Worm (Caenorhabditis elegans) whole organism, late embryonic: ENCODE results near the gene twk-7.

Experiments used
- C08G9.2 ChIP-seq: sonication (generic microtip); optimal IDR thresholded peaks from 2 replicates; lab custom pipeline; 2016; ENCODE audit warnings: mild to moderate bottlenecking, missing genetic modification characterization, moderate library complexity, missing compliant biosample characterization
- C38D4.7 ChIP-seq: fragments of 200-800 bp; sonication (Bioruptor generic); optimal IDR thresholded peaks from 2 replicates; lab custom pipeline; 2018; ENCODE audit warnings: mild to moderate bottlenecking, missing genetic modification characterization, moderate library complexity, missing compliant biosample characterization
- F13H6.1 ChIP-seq: sonication (generic microtip); optimal IDR thresholded peaks from 2 replicates; lab custom pipeline; 2016; ENCODE audit warnings: missing genetic modification characterization, missing compliant biosample characterization
- K09A11.1 ChIP-seq: sonication (generic microtip); optimal IDR thresholded peaks from 2 replicates; lab custom pipeline; 2017; ENCODE audit warnings: antibody characterized with exemption, mild to moderate bottlenecking, missing genetic modification characterization, missing compliant biosample characterization; ENCODE audit not compliant: insufficient read depth
- T23F11.4 ChIP-seq: fragments of 200-800 bp; sonication (Bioruptor generic); optimal IDR thresholded peaks from 2 replicates; lab custom pipeline; 2018; ENCODE audit warnings: mild to moderate bottlenecking, missing genetic modification characterization, missing compliant biosample characterization
- Y22D7AL.16 ChIP-seq: sonication (generic microtip); optimal IDR thresholded peaks from 2 replicates; lab custom pipeline; 2016; ENCODE audit warnings: missing genetic modification characterization, missing compliant biosample characterization
- ahr-1 ChIP-seq: sonication (generic microtip); optimal IDR thresholded peaks from 2 replicates; lab custom pipeline; 2016; ENCODE audit warnings: missing genetic modification characterization, missing compliant biosample characterization
- ama-1 ChIP-seq: fragments of 150-350 bp; optimal IDR thresholded peaks from 2 replicates; lab custom pipeline; 2014
- ceh-2 ChIP-seq: sonication (generic microtip); optimal IDR thresholded peaks from 2 replicates; lab custom pipeline; 2016; ENCODE audit warnings: missing genotype, missing genetic modification characterization, missing compliant biosample characterization
- ceh-30 ChIP-seq: fragments of 150-350 bp; optimal IDR thresholded peaks from 2 replicates; lab custom pipeline; 2014; ENCODE audit warnings: missing biosample characterization, missing genetic modification characterization
- ceh-31 ChIP-seq: sonication (generic microtip); optimal IDR thresholded peaks from 2 replicates; lab custom pipeline; 2016; ENCODE audit warnings: missing genetic modification characterization, missing compliant biosample characterization
- ceh-45 ChIP-seq: fragments of 200-800 bp; sonication (Bioruptor generic); IDR thresholded peaks from 2 replicates; pipeline ENCODE4 v1.3.6; 2022; ENCODE audit warnings: missing genetic modification reagents, missing genetic modification characterization, missing compliant biosample characterization
- dmd-4 ChIP-seq: sonication (generic microtip); optimal IDR thresholded peaks from 2 replicates; lab custom pipeline; 2016; ENCODE audit warnings: borderline replicate concordance, missing genetic modification characterization, missing compliant biosample characterization
- dve-1 ChIP-seq: sonication (generic microtip); optimal IDR thresholded peaks from 2 replicates; lab custom pipeline; 2017; ENCODE audit warnings: antibody characterized with exemption, mild to moderate bottlenecking, missing genetic modification characterization, missing compliant biosample characterization
- elt-2 ChIP-seq: sonication (generic microtip); optimal IDR thresholded peaks from 2 replicates; lab custom pipeline; 2016; ENCODE audit warnings: missing genetic modification reagents, missing genetic modification characterization, missing compliant biosample characterization
- elt-4 ChIP-seq: sonication (generic microtip); optimal IDR thresholded peaks from 2 replicates; lab custom pipeline; 2016; ENCODE audit warnings: missing genetic modification characterization, missing compliant biosample characterization
- ets-4 ChIP-seq: sonication (generic microtip); optimal IDR thresholded peaks from 2 replicates; lab custom pipeline; 2016; ENCODE audit warnings: missing genetic modification characterization, missing compliant biosample characterization
- fax-1 ChIP-seq: sonication (generic microtip); optimal IDR thresholded peaks from 2 replicates; lab custom pipeline; 2016; ENCODE audit warnings: missing genotype, missing genetic modification characterization, missing compliant biosample characterization
- fkh-10 ChIP-seq: fragments of 150-350 bp; optimal IDR thresholded peaks from 2 replicates; lab custom pipeline; 2014; ENCODE audit warnings: missing biosample characterization, missing genetic modification reagents, missing genetic modification characterization
- hlh-15 ChIP-seq: sonication (generic microtip); optimal IDR thresholded peaks from 2 replicates; lab custom pipeline; 2016; ENCODE audit warnings: missing genetic modification characterization, missing compliant biosample characterization
- hlh-8 ChIP-seq: sonication (generic microtip); optimal IDR thresholded peaks from 2 replicates; lab custom pipeline; 2016; ENCODE audit warnings: missing genotype, missing genetic modification characterization, missing compliant biosample characterization
- madf-2 ChIP-seq: sonication (generic microtip); optimal IDR thresholded peaks from 2 replicates; lab custom pipeline; 2017; ENCODE audit warnings: missing genetic modification characterization, missing compliant biosample characterization
- mec-3 ChIP-seq: sonication (generic microtip); optimal IDR thresholded peaks from 2 replicates; lab custom pipeline; 2016; ENCODE audit warnings: borderline replicate concordance, missing genetic modification characterization, missing compliant biosample characterization
- nfya-1 ChIP-seq: sonication (generic microtip); optimal IDR thresholded peaks from 2 replicates; lab custom pipeline; 2017; ENCODE audit warnings: missing genetic modification characterization, mild to moderate bottlenecking, missing compliant biosample characterization, antibody characterized with exemption, moderate library complexity
- nhr-232 ChIP-seq: sonication (generic microtip); optimal IDR thresholded peaks from 2 replicates; lab custom pipeline; 2016; ENCODE audit warnings: missing genetic modification characterization, missing compliant biosample characterization
- pat-9 ChIP-seq: fragments of 200-800 bp; sonication (Bioruptor generic); optimal IDR thresholded peaks from 2 replicates; lab custom pipeline; 2018; ENCODE audit warnings: mild to moderate bottlenecking, missing genetic modification characterization, moderate library complexity, missing compliant biosample characterization
- pax-1 ChIP-seq: fragments of 150-350 bp; optimal IDR thresholded peaks from 2 replicates; lab custom pipeline; 2014; ENCODE audit warnings: missing biosample characterization, missing genetic modification characterization
- pha-2 ChIP-seq: sonication (generic microtip); optimal IDR thresholded peaks from 2 replicates; lab custom pipeline; 2017; ENCODE audit warnings: mild to moderate bottlenecking, missing genetic modification characterization, missing compliant biosample characterization
- pha-4 ChIP-seq: fragments of 150-350 bp; optimal IDR thresholded peaks from 2 replicates; lab custom pipeline; 2018; ENCODE audit warnings: missing biosample characterization, missing genetic modification reagents, missing genetic modification characterization
- rnt-1 ChIP-seq: sonication (generic microtip); optimal IDR thresholded peaks from 2 replicates; lab custom pipeline; 2016; ENCODE audit warnings: missing genetic modification characterization, missing compliant biosample characterization
- sdc-2 ChIP-seq: sonication (generic microtip); optimal IDR thresholded peaks from 2 replicates; lab custom pipeline; 2016; ENCODE audit warnings: missing genotype, missing genetic modification characterization, missing compliant biosample characterization
- sox-2 ChIP-seq: fragments of 200-800 bp; sonication (Bioruptor generic); IDR thresholded peaks from 2 replicates; pipeline ENCODE4 v1.3.6; 2022; ENCODE audit warnings: missing genetic modification reagents, missing genetic modification characterization, missing compliant biosample characterization
- sox-4 ChIP-seq: sonication (generic microtip); optimal IDR thresholded peaks from 2 replicates; lab custom pipeline; 2017; ENCODE audit warnings: mild to moderate bottlenecking, missing genetic modification characterization, inconsistent platforms, missing compliant biosample characterization
- tbx-2 ChIP-seq: sonication (generic microtip); optimal IDR thresholded peaks from 2 replicates; lab custom pipeline; 2016; ENCODE audit warnings: missing genetic modification characterization, missing compliant biosample characterization
- tbx-7 ChIP-seq: sonication (generic microtip); optimal IDR thresholded peaks from 2 replicates; lab custom pipeline; 2016; ENCODE audit warnings: missing genotype, missing genetic modification characterization, missing compliant biosample characterization
- ttx-3 ChIP-seq: sonication (generic microtip); optimal IDR thresholded peaks from 2 replicates; lab custom pipeline; 2016; ENCODE audit warnings: missing genetic modification reagents, missing genetic modification characterization, missing compliant biosample characterization
- unc-55 ChIP-seq: sonication (generic microtip); optimal IDR thresholded peaks from 2 replicates; lab custom pipeline; 2017; ENCODE audit warnings: missing biosample characterization, missing genetic modification reagents, missing genetic modification characterization
- unc-86 ChIP-seq: sonication (generic microtip); optimal IDR thresholded peaks from 2 replicates; lab custom pipeline; 2016; ENCODE audit warnings: missing genetic modification characterization, missing compliant biosample characterization
- zip-5 ChIP-seq: sonication (generic microtip); optimal IDR thresholded peaks from 2 replicates; lab custom pipeline; 2016; ENCODE audit warnings: missing genetic modification characterization, missing compliant biosample characterization
- ztf-16 ChIP-seq: sonication (generic microtip); optimal IDR thresholded peaks from 2 replicates; lab custom pipeline; 2017; ENCODE audit warnings: missing genetic modification characterization, missing compliant biosample characterization

twk-7 gene

ce11 chrIII:8688438-8688946 is 45.0 kb upstream of the twk-7 start, which contains the start of gene hadb-1:
Gene hadb-1 (minus strand): TSS chrIII:8688488.
- TF ChIP-seq unc-55 (GFP tag; lab: Kevin White, UChicago) (peak; percentile 22), zip-5 (no peak), elt-2 (tag; lab: Kevin White, UChicago) (peak; percentile 47)
- TF ChIP-seq, all 69 proteins: peak for 2

- TF ChIP-seq ama-1 (lab: Kevin White, UChicago) (peak; percentile 10), ahr-1 (no peak)
- TF ChIP-seq, all 69 proteins: peak for 1
Observed at ce11 chrIII:8685590-8686240, 42.2 kb upstream of the twk-7 start.

- TF ChIP-seq unc-55 (GFP tag; lab: Kevin White, UChicago) (peak; percentile 83), pat-9 (tag; lab: Kevin White, UChicago) (peak; percentile 17), pha-4 (tag; lab: Kevin White, UChicago) (no peak)
Observed at ce11 chrIII:8684421-8684820, 40.9 kb upstream of the twk-7 start, which contains the start of gene anmt-1. Gene anmt-1 (plus strand): TSS chrIII:8684808.

- TF ChIP-seq unc-55 (GFP tag; lab: Kevin White, UChicago) (no peak), fax-1 (no peak), ttx-3 (no peak), rnt-1 (no peak), ceh-31 (tag; lab: Kevin White, UChicago) (peak; percentile 49), nfya-1 (tag; lab: Kevin White, UChicago) (no peak), tbx-2 (peak; percentile 6), T23F11.4 (no peak), pat-9 (tag; lab: Kevin White, UChicago) (no peak), elt-4 (tag; lab: Kevin White, UChicago) (no peak), ceh-30 (no peak), K09A11.1 (tag; lab: Kevin White, UChicago) (no peak), hlh-8 (tag; lab: Kevin White, UChicago) (no peak), dmd-4 (no peak), C38D4.7 (no peak), C08G9.2 (tag; lab: Kevin White, UChicago) (peak; percentile 68), mec-3 (tag; lab: Kevin White, UChicago) (no peak), ztf-16 (tag; lab: Kevin White, UChicago) (no peak), fkh-10 (no peak), tbx-7 (tag; lab: Kevin White, UChicago) (peak; percentile 4), pha-2 (tag; lab: Kevin White, UChicago) (no peak), F13H6.1 (tag; lab: Kevin White, UChicago) (no peak), ets-4 (peak; percentile 29), hlh-15 (tag; lab: Kevin White, UChicago) (no peak), ceh-2 (tag; lab: Kevin White, UChicago) (peak; percentile 53), sdc-2 (tag; lab: Kevin White, UChicago) (no peak), sox-2 (GFP tag; lab: Robert Waterston, UW) (no peak), unc-86 (tag; lab: Kevin White, UChicago) (no peak), elt-2 (tag; lab: Kevin White, UChicago) (peak; percentile 18)
Observed at ce11 chrIII:8683679-8684263, 40.2 kb upstream of the twk-7 start, which contains the start of gene fli-1. Gene fli-1 (minus strand): TSS chrIII:8683736.

- TF ChIP-seq dve-1 (tag; lab: Kevin White, UChicago) (peak; percentile 87), unc-86 (tag; lab: Kevin White, UChicago) (peak; percentile 93), hlh-15 (tag; lab: Kevin White, UChicago) (peak; percentile 92), Y22D7AL.16 (tag; lab: Kevin White, UChicago) (peak; percentile 90), ztf-16 (tag; lab: Kevin White, UChicago) (peak; percentile 93), elt-2 (tag; lab: Kevin White, UChicago) (peak; percentile 96), zip-5 (peak; percentile 88), sox-2 (GFP tag; lab: Robert Waterston, UW) (peak; percentile 86), sox-4 (tag; lab: Kevin White, UChicago) (peak; percentile 95), nhr-232 (tag; lab: Kevin White, UChicago) (peak; percentile 86), pax-1 (tag; lab: Kevin White, UChicago) (no peak), ceh-45 (peak; percentile 91), ttx-3 (peak; percentile 88), unc-55 (GFP tag; lab: Kevin White, UChicago) (peak; percentile 15), pat-9 (tag; lab: Kevin White, UChicago) (peak; percentile 93), F13H6.1 (tag; lab: Kevin White, UChicago) (peak; percentile 85), tbx-2 (peak; percentile 92), madf-2 (tag; lab: Kevin White, UChicago) (peak; percentile 94), dmd-4 (peak; percentile 91), ceh-31 (tag; lab: Kevin White, UChicago) (peak; percentile 73), ahr-1 (peak; percentile 84), C38D4.7 (peak; percentile 91)
Observed at ce11 chrIII:8678371-8678770, 34.8 kb upstream of the twk-7 start.
